Worm (Caenorhabditis elegans): ENCODE results near the gene chtl-1.

Gene chtl-1

ce11 chrX:5336498-5336897, 27.6 kb downstream of the chtl-1 start (continued):
- TF ChIP-seq nhr-71 (tag; optimal IDR thresholded peaks at IDR 0.05) (peak; percentile 74), fkh-4 (tag; optimal IDR thresholded peaks at IDR 0.05; ENCODE audit: borderline replicate concordance) (no peak), elt-2 (tag; optimal IDR thresholded peaks at IDR 0.05) (no peak), nhr-76 (tag; optimal IDR thresholded peaks at IDR 0.05) (no peak), aha-1 (tag; optimal IDR thresholded peaks at IDR 0.05) (no peak), Y116A8C.19 (tag; optimal IDR thresholded peaks at IDR 0.05; ENCODE audit: borderline replicate concordance) (no peak), ceh-82 (tag; optimal IDR thresholded peaks at IDR 0.05) (peak; percentile 31 to 62 (median 43)), nhr-19 (GFP tag; conservative IDR thresholded peaks at IDR 0.05) (peak; percentile 21; the same call in 1 of the 2 replicates), sptf-1 (tag; optimal IDR thresholded peaks at IDR 0.05) (no peak), nhr-11 (tag; optimal IDR thresholded peaks at IDR 0.05) (no peak), nhr-12 (tag; optimal IDR thresholded peaks at IDR 0.05) (no peak), sup-37 (GFP tag; optimal IDR thresholded peaks at IDR 0.05) (no peak), C16A3.4 (tag; optimal IDR thresholded peaks at IDR 0.05) (peak; percentile 10), tbx-2 (tag; optimal IDR thresholded peaks at IDR 0.05) (peak; percentile 55), egl-13 (tag; optimal IDR thresholded peaks at IDR 0.05) (peak; percentile 12), unc-98 (GFP tag; IDR thresholded peaks at IDR 0.05) (no peak), ztf-11 (tag; optimal IDR thresholded peaks at IDR 0.05) (no peak), fos-1 (tag; optimal IDR thresholded peaks at IDR 0.05) (no peak), lin-15B (tag; optimal IDR thresholded peaks at IDR 0.05) (no peak), lin-39 (tag; optimal IDR thresholded peaks at IDR 0.05) (no peak), irx-1 (tag; optimal IDR thresholded peaks at IDR 0.05) (no peak), mep-1 (tag; optimal IDR thresholded peaks at IDR 0.05) (peak; percentile 72), lin-35 (GFP tag; optimal IDR thresholded peaks at IDR 0.05) (peak; percentile 25 to 58), tlp-1 (tag; optimal IDR thresholded peaks at IDR 0.05) (no peak), unc-86 (tag; optimal IDR thresholded peaks at IDR 0.05) (peak; percentile 24), unc-30 (tag; optimal IDR thresholded peaks at IDR 0.05) (no peak), nhr-85 (tag) (no peak), elt-3 (tag; optimal IDR thresholded peaks at IDR 0.05) (peak in 1 of 6 experiments; percentile 49), ceh-63 (GFP tag; optimal IDR thresholded peaks at IDR 0.05) (no peak), hlh-17 (GFP tag; optimal IDR thresholded peaks at IDR 0.05; ENCODE audit: borderline replicate concordance) (no peak), fkh-10 (GFP tag; optimal IDR thresholded peaks at IDR 0.05) (peak; percentile 20), sox-4 (tag; optimal IDR thresholded peaks at IDR 0.05) (no peak), rnt-1 (tag; optimal IDR thresholded peaks at IDR 0.05) (peak; percentile 53), vab-15 (tag; optimal IDR thresholded peaks at IDR 0.05) (no peak), nhr-77 (tag; optimal IDR thresholded peaks at IDR 0.05) (no peak), lin-14 (GFP tag; optimal IDR thresholded peaks at IDR 0.05) (peak; percentile 90), zip-4 (GFP tag; optimal IDR thresholded peaks at IDR 0.05) (no peak), lin-13 (GFP tag; optimal IDR thresholded peaks at IDR 0.05) (no peak), aly-2 (tag; optimal IDR thresholded peaks at IDR 0.05) (no peak), dsc-1 (tag; optimal IDR thresholded peaks at IDR 0.05) (no peak), skn-1 (tag; optimal IDR thresholded peaks at IDR 0.05) (peak; percentile 29), unc-62 (GFP tag; optimal IDR thresholded peaks at IDR 0.05) (no peak), hlh-4 (tag; optimal IDR thresholded peaks at IDR 0.05) (no peak), pax-3 (tag; optimal IDR thresholded peaks at IDR 0.05) (no peak), nhr-90 (tag; optimal IDR thresholded peaks at IDR 0.05; ENCODE audit: poor library complexity) (peak; percentile 45), ets-5 (GFP tag; IDR thresholded peaks at IDR 0.05) (no peak), ceh-8 (GFP tag; optimal IDR thresholded peaks at IDR 0.05) (no peak), ceh-88 (GFP tag; IDR thresholded peaks at IDR 0.05) (no peak), mab-9 (GFP tag; IDR thresholded peaks at IDR 0.05) (no peak), zag-1 (tag; optimal IDR thresholded peaks at IDR 0.05) (no peak)
